Worm (Caenorhabditis elegans) whole organism, early embryonic: ENCODE results near the gene gpcp-2.

Experiments used
- B0310.2 ChIP-seq: sonication (generic microtip); optimal IDR thresholded peaks from 2 replicates; lab custom pipeline; 2016; ENCODE audit warnings: mild to moderate bottlenecking, missing genetic modification characterization, missing compliant biosample characterization
- F13C5.2 ChIP-seq: sonication (generic microtip); optimal IDR thresholded peaks from 2 replicates; lab custom pipeline; 2017; ENCODE audit warnings: mild to moderate bottlenecking, missing genetic modification characterization, inconsistent platforms, missing compliant biosample characterization
- aly-1 ChIP-seq: sonication (generic microtip); optimal IDR thresholded peaks from 2 replicates; lab custom pipeline; 2016; ENCODE audit warnings: missing genetic modification characterization, missing compliant biosample characterization
- ama-1 ChIP-seq: fragments of 150-350 bp; optimal IDR thresholded peaks from 2 replicates; lab custom pipeline; 2014
- ceh-13 ChIP-seq: fragments of 200-800 bp; sonication (Bioruptor generic); optimal IDR thresholded peaks from 2 replicates; lab custom pipeline; 2018; ENCODE audit warnings: mild to moderate bottlenecking, missing genetic modification characterization, missing compliant biosample characterization
- ceh-36 ChIP-seq: sonication (generic microtip); optimal IDR thresholded peaks from 2 replicates; lab custom pipeline; 2016; ENCODE audit warnings: missing genetic modification characterization, inconsistent platforms, missing compliant biosample characterization
- ets-7 ChIP-seq: sonication (generic microtip); optimal IDR thresholded peaks from 2 replicates; lab custom pipeline; 2016; ENCODE audit warnings: missing genotype, missing genetic modification characterization, missing compliant biosample characterization
- flt-1 ChIP-seq: fragments of 200-800 bp; sonication (Bioruptor generic); IDR thresholded peaks from 2 replicates; pipeline ENCODE4 v1.3.6; 2022; ENCODE audit warnings: missing genetic modification characterization, missing compliant biosample characterization
- hmbx-1 ChIP-seq: sonication (generic microtip); optimal IDR thresholded peaks from 2 replicates; lab custom pipeline; 2016; ENCODE audit warnings: mild to moderate bottlenecking, missing genetic modification characterization, missing compliant biosample characterization
- hmg-4 ChIP-seq: fragments of 200-800 bp; sonication (Bioruptor generic); optimal IDR thresholded peaks from 2 replicates; lab custom pipeline; 2018; ENCODE audit warnings: mild to moderate bottlenecking, missing genetic modification characterization, missing compliant biosample characterization
- hnd-1 ChIP-seq: sonication (generic microtip); optimal IDR thresholded peaks from 2 replicates; lab custom pipeline; 2016; ENCODE audit warnings: missing genetic modification characterization, missing compliant biosample characterization
- pes-1 ChIP-seq: fragments of 200-800 bp; sonication (Bioruptor generic); IDR thresholded peaks from 2 replicates; pipeline ENCODE4 v1.3.6; 2022; ENCODE audit warnings: missing genetic modification reagents, missing genetic modification characterization, missing compliant biosample characterization
- scrt-1 ChIP-seq: fragments of 200-800 bp; sonication (Bioruptor generic); IDR thresholded peaks from 2 replicates; pipeline ENCODE4 v1.3.6; 2022; ENCODE audit warnings: missing genetic modification characterization, missing compliant biosample characterization
- sea-1 ChIP-seq: fragments of 200-800 bp; sonication (Bioruptor generic); conservative IDR thresholded peaks from 2 replicates; pipeline ENCODE4 v1.3.6; 2022; ENCODE audit warnings: missing genetic modification characterization, missing compliant biosample characterization
- tbx-11 ChIP-seq: fragments of 200-800 bp; sonication (Bioruptor generic); IDR thresholded peaks from 2 replicates; pipeline ENCODE4 v1.3.6; 2022; ENCODE audit warnings: missing genetic modification characterization, missing compliant biosample characterization
- tbx-37 ChIP-seq: fragments of 200-800 bp; sonication (Bioruptor generic); conservative IDR thresholded peaks from 2 replicates; pipeline ENCODE4 v1.3.6; 2022; ENCODE audit warnings: missing genetic modification reagents, missing genetic modification characterization, missing compliant biosample characterization
- tra-4 ChIP-seq: sonication (generic microtip); optimal IDR thresholded peaks from 2 replicates; lab custom pipeline; 2017; ENCODE audit warnings: missing genetic modification characterization, missing compliant biosample characterization

gpcp-2 gene

ce11 chrII:8042289-8042688 lies 30.9 kb downstream of the gpcp-2 start, which contains the start of gene T05H10.1:
Gene T05H10.1 (plus strand): TSS chrII:8042589.
- no peak for TF ChIP-seq ama-1
- TF ChIP-seq tbx-11 (GFP tag; lab: Robert Waterston, UW) = no peak
- TF ChIP-seq flt-1 (GFP tag; lab: Robert Waterston, UW) = no peak
- TF ChIP-seq hmg-4 (GFP tag; lab: Kevin White, UChicago) = no peak
- no peak for TF ChIP-seq ets-7
- TF ChIP-seq ceh-13 (GFP tag; lab: Kevin White, UChicago) = no peak
- TF ChIP-seq aly-1 (tag; lab: Kevin White, UChicago) = no peak
- TF ChIP-seq scrt-1 = no peak
- no peak for TF ChIP-seq hmbx-1 (tag; lab: Kevin White, UChicago)
- no peak for TF ChIP-seq tbx-37

ce11 chrII:8041642-8042041 lies 31.5 kb downstream of the gpcp-2 start:
- TF ChIP-seq tbx-37 (no peak), sea-1 (GFP tag; lab: Robert Waterston, UW) (no peak), hmg-4 (GFP tag; lab: Kevin White, UChicago) (no peak), scrt-1 (no peak), tbx-11 (GFP tag; lab: Robert Waterston, UW) (no peak), tra-4 (tag; lab: Kevin White, UChicago) (no peak), F13C5.2 (tag; lab: Kevin White, UChicago) (no peak), ets-7 (no peak), ceh-13 (GFP tag; lab: Kevin White, UChicago) (no peak), hnd-1 (tag; lab: Kevin White, UChicago) (no peak), aly-1 (tag; lab: Kevin White, UChicago) (no peak), B0310.2 (tag; lab: Kevin White, UChicago) (no peak), pes-1 (no peak), ceh-36 (tag; lab: Kevin White, UChicago) (no peak), ama-1 (no peak)

ce11 chrII:8039416-8039815 lies 33.8 kb downstream of the gpcp-2 start, which contains the start of the genes ubh-4 and algn-6:
Gene ubh-4 (minus strand): TSS chrII:8039597.
Gene algn-6 (plus strand): TSS chrII:8039802.
- no peak for TF ChIP-seq sea-1 (GFP tag; lab: Robert Waterston, UW)
- 0 out of 2 replicates have a peak, but pooled peaks have one; percentile 7 for TF ChIP-seq tbx-37

ce11 chrII:8037863-8038262 lies 35.3 kb downstream of the gpcp-2 start, which contains the start of gene C08B11.9:
Gene C08B11.9 (minus strand): TSS chrII:8038169.
- TF ChIP-seq ama-1 (no peak), sea-1 (GFP tag; lab: Robert Waterston, UW) (no peak), scrt-1 (no peak), flt-1 (GFP tag; lab: Robert Waterston, UW) (no peak), ceh-36 (tag; lab: Kevin White, UChicago) (no peak), ets-7 (no peak), ceh-13 (GFP tag; lab: Kevin White, UChicago) (no peak), aly-1 (tag; lab: Kevin White, UChicago) (no peak), B0310.2 (tag; lab: Kevin White, UChicago) (no peak), hmbx-1 (tag; lab: Kevin White, UChicago) (no peak), tbx-37 (no peak), tbx-11 (GFP tag; lab: Robert Waterston, UW) (no peak), pes-1 (no peak), F13C5.2 (tag; lab: Kevin White, UChicago) (no peak), tra-4 (tag; lab: Kevin White, UChicago) (no peak)

ce11 chrII:8037246-8037645 lies 35.9 kb downstream of the gpcp-2 start, which contains the start of gene arp-6:
Gene arp-6 (minus strand): TSS chrII:8037346.
- TF ChIP-seq hnd-1 (tag; lab: Kevin White, UChicago) (no peak), tbx-37 (no peak), hmg-4 (GFP tag; lab: Kevin White, UChicago) (no peak), ceh-36 (tag; lab: Kevin White, UChicago) (no peak), F13C5.2 (tag; lab: Kevin White, UChicago) (no peak), pes-1 (no peak), B0310.2 (tag; lab: Kevin White, UChicago) (no peak), tra-4 (tag; lab: Kevin White, UChicago) (no peak), scrt-1 (no peak), hmbx-1 (tag; lab: Kevin White, UChicago) (no peak), ets-7 (no peak), ceh-13 (GFP tag; lab: Kevin White, UChicago) (no peak), aly-1 (tag; lab: Kevin White, UChicago) (no peak), ama-1 (no peak), flt-1 (GFP tag; lab: Robert Waterston, UW) (no peak), tbx-11 (GFP tag; lab: Robert Waterston, UW) (no peak), sea-1 (GFP tag; lab: Robert Waterston, UW) (no peak)

ce11 chrII:8035667-8036066 lies 37.5 kb downstream of the gpcp-2 start, which contains the start of gene sap-49:
Gene sap-49 (minus strand): TSS chrII:8035767.
- no peak for TF ChIP-seq aly-1 (tag; lab: Kevin White, UChicago)
- no peak for TF ChIP-seq hmg-4 (GFP tag; lab: Kevin White, UChicago)
- TF ChIP-seq tbx-37 = no peak
- no peak for TF ChIP-seq tra-4 (tag; lab: Kevin White, UChicago)
- no peak for TF ChIP-seq hnd-1 (tag; lab: Kevin White, UChicago)
- TF ChIP-seq tbx-11 (GFP tag; lab: Robert Waterston, UW) = no peak
- TF ChIP-seq B0310.2 (tag; lab: Kevin White, UChicago) = no peak
- TF ChIP-seq sea-1 (GFP tag; lab: Robert Waterston, UW) = no peak
- no peak for TF ChIP-seq ceh-13 (GFP tag; lab: Kevin White, UChicago)
- no peak for TF ChIP-seq ceh-36 (tag; lab: Kevin White, UChicago)
- TF ChIP-seq ets-7 = no peak

ce11 chrII:8034617-8035016 lies 38.6 kb downstream of the gpcp-2 start:
- TF ChIP-seq sea-1 (GFP tag; lab: Robert Waterston, UW) (no peak), hnd-1 (tag; lab: Kevin White, UChicago) (no peak), ama-1 (no peak), ets-7 (no peak), tbx-11 (GFP tag; lab: Robert Waterston, UW) (no peak), tbx-37 (no peak), scrt-1 (no peak), pes-1 (no peak), hmbx-1 (tag; lab: Kevin White, UChicago) (no peak), hmg-4 (GFP tag; lab: Kevin White, UChicago) (no peak), aly-1 (tag; lab: Kevin White, UChicago) (no peak), ceh-36 (tag; lab: Kevin White, UChicago) (no peak), tra-4 (tag; lab: Kevin White, UChicago) (no peak), flt-1 (GFP tag; lab: Robert Waterston, UW) (no peak), ceh-13 (GFP tag; lab: Kevin White, UChicago) (no peak), B0310.2 (tag; lab: Kevin White, UChicago) (no peak), F13C5.2 (tag; lab: Kevin White, UChicago) (no peak)
